Worm (Caenorhabditis elegans) whole organism, midembryonic: ENCODE results near the gene Y43F8B.9.

Source experiments
- cog-1 ChIP-seq: sonication (generic microtip); optimal IDR thresholded peaks from 2 replicates; lab custom pipeline; 2016; ENCODE audit warnings: missing genetic modification characterization, missing compliant biosample characterization
- flt-1 ChIP-seq: fragments of 200-800 bp; sonication (Bioruptor generic); IDR thresholded peaks from 2 replicates; pipeline ENCODE4 v1.3.6; 2022; ENCODE audit warnings: missing genetic modification characterization, missing compliant biosample characterization
- klf-2 ChIP-seq: fragments of 200-800 bp; sonication (Bioruptor generic); conservative IDR thresholded peaks from 2 replicates; pipeline ENCODE4 v1.3.6; 2022; ENCODE audit warnings: missing genetic modification reagents, missing genetic modification characterization, missing compliant biosample characterization
- med-1 ChIP-seq: sonication (generic microtip); optimal IDR thresholded peaks from 2 replicates; lab custom pipeline; 2017; ENCODE audit warnings: missing genetic modification characterization, mild to moderate bottlenecking, missing compliant biosample characterization, antibody characterized with exemption, missing genetic modification reagents; ENCODE audit not compliant: insufficient read depth
- ref-1 ChIP-seq: fragments of 200-800 bp; sonication (Bioruptor generic); conservative IDR thresholded peaks from 2 replicates; pipeline ENCODE4 v1.3.6; 2022; ENCODE audit warnings: missing genetic modification reagents, missing genetic modification characterization, missing compliant biosample characterization
- tab-1 ChIP-seq: fragments of 200-800 bp; sonication (Bioruptor generic); IDR thresholded peaks from 2 replicates; pipeline ENCODE4 v1.3.6; 2022; ENCODE audit warnings: missing genetic modification characterization, missing compliant biosample characterization
- ztf-29 ChIP-seq: fragments of 200-800 bp; sonication (Bioruptor generic); IDR thresholded peaks from 2 replicates; pipeline ENCODE4 v1.3.6; 2022; ENCODE audit warnings: missing genetic modification reagents, missing genetic modification characterization, missing compliant biosample characterization

ce11 chrV:19520597-19521322 is 42.8 kb downstream of the Y43F8B.9 start:
- TF ChIP-seq cog-1 (tag; lab: Kevin White, UChicago) (no peak), ref-1 (no peak), flt-1 (GFP tag; lab: Robert Waterston, UW) (no peak), klf-2 (GFP tag; lab: Robert Waterston, UW) (no peak), ztf-29 (GFP tag; lab: Robert Waterston, UW) (no peak), tab-1 (GFP tag; lab: Robert Waterston, UW) (no peak), med-1 (no peak)
